Worm (Caenorhabditis elegans): Measurements from ENCODE around the gene ptp-5.1.

ptp-5.1 gene

ce11 chrIV:5195531-5195930 is 29.4 kb downstream of the ptp-5.1 start, which contains the start of gene gpa-18:
TSS of gene gpa-18 (minus strand) at chrIV:5195631.
- TF ChIP-seq fax-1 (tag; optimal IDR thresholded peaks at IDR 0.05) (no peak), ztf-16 (tag; optimal IDR thresholded peaks at IDR 0.05) (no peak)

DNA sequence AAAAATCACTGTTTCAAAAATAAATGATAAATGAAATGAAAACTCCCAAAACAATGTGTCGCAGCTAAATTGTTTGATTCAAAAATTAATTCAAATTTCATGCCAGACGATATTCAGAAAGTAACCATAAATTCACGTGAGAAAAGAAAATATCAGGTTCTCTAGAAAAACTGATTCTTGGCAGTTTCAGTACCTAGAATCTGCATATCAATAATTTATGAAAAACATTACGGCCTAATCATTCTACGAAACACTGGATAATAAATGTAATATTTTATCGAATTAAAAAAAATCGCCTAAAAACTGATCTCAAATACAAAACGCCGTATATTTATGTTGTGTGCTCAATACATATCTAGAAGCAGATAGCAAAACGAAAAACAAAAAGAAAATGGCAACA is 34.7 kb downstream of the ptp-5.1 start:
- TF ChIP-seq ref-2 (tag; optimal IDR thresholded peaks at IDR 0.05) (no peak), eyg-1 (tag; optimal IDR thresholded peaks at IDR 0.05) (no peak), elt-2 (tag; optimal IDR thresholded peaks at IDR 0.05) (no peak), ceh-2 (tag; optimal IDR thresholded peaks at IDR 0.05) (no peak), ama-1 (optimal IDR thresholded peaks at IDR 0.05) (no peak), ceh-24 (tag; optimal IDR thresholded peaks at IDR 0.05) (no peak), ets-4 (tag; optimal IDR thresholded peaks at IDR 0.05) (no peak), dve-1 (tag; optimal IDR thresholded peaks at IDR 0.05) (no peak), pqm-1 (tag; optimal IDR thresholded peaks at IDR 0.05) (no peak), unc-3 (GFP tag; conservative IDR thresholded peaks at IDR 0.05) (no peak), unc-3 (tag; optimal IDR thresholded peaks at IDR 0.05) (no peak), ztf-16 (tag; optimal IDR thresholded peaks at IDR 0.05) (no peak), che-1 (tag; optimal IDR thresholded peaks at IDR 0.05) (no peak), Y22D7AL.16 (tag; optimal IDR thresholded peaks at IDR 0.05) (no peak), pat-9 (tag; optimal IDR thresholded peaks at IDR 0.05) (no peak), pax-1 (tag; optimal IDR thresholded peaks at IDR 0.05) (no peak), tbx-7 (tag; optimal IDR thresholded peaks at IDR 0.05) (no peak)

ce11 chrIV:5202575-5202974 is 36.4 kb downstream of the ptp-5.1 start:
- no peak for TF ChIP-seq sox-2 (GFP tag; IDR thresholded peaks at IDR 0.05)
- TF ChIP-seq che-1 (tag; optimal IDR thresholded peaks at IDR 0.05): no peak
- TF ChIP-seq hlh-6 (tag; optimal IDR thresholded peaks at IDR 0.05): no peak
- no peak for TF ChIP-seq ama-1 (optimal IDR thresholded peaks at IDR 0.05)
- no peak for TF ChIP-seq hlh-15 (tag; optimal IDR thresholded peaks at IDR 0.05)

- no peak for TF ChIP-seq unc-55 (GFP tag; optimal IDR thresholded peaks at IDR 0.05)
- TF ChIP-seq nhr-11 (tag; optimal IDR thresholded peaks at IDR 0.05): no peak
- TF ChIP-seq gmeb-2 (tag; optimal IDR thresholded peaks at IDR 0.05): no peak
- no peak for TF ChIP-seq zip-5 (tag; optimal IDR thresholded peaks at IDR 0.05)
- TF ChIP-seq ttx-3 (tag; optimal IDR thresholded peaks at IDR 0.05): no peak
- no peak for TF ChIP-seq dmd-4 (tag; optimal IDR thresholded peaks at IDR 0.05; ENCODE audit: borderline replicate concordance)
- TF ChIP-seq pag-3 (tag; optimal IDR thresholded peaks at IDR 0.05; ENCODE audit: borderline replicate concordance): no peak
- no peak for TF ChIP-seq tbx-7 (tag; optimal IDR thresholded peaks at IDR 0.05)
- TF ChIP-seq ztf-16 (tag; optimal IDR thresholded peaks at IDR 0.05): no peak
- TF ChIP-seq ceh-2 (tag; optimal IDR thresholded peaks at IDR 0.05): no peak
- no peak for TF ChIP-seq eyg-1 (tag; optimal IDR thresholded peaks at IDR 0.05)
- no peak for TF ChIP-seq ceh-14 (tag; optimal IDR thresholded peaks at IDR 0.05)
- TF ChIP-seq T23F11.4 (GFP tag; optimal IDR thresholded peaks at IDR 0.05): no peak
- TF ChIP-seq dve-1 (tag; optimal IDR thresholded peaks at IDR 0.05): no peak
- no peak for TF ChIP-seq ets-4 (tag; optimal IDR thresholded peaks at IDR 0.05)
- no peak for TF ChIP-seq nfya-1 (tag; optimal IDR thresholded peaks at IDR 0.05)
- no peak for TF ChIP-seq pros-1 (tag; optimal IDR thresholded peaks at IDR 0.05)
- TF ChIP-seq hlh-30 (tag; optimal IDR thresholded peaks at IDR 0.05; ENCODE audit: insufficient read depth): no peak
- no peak for TF ChIP-seq elt-4 (tag; optimal IDR thresholded peaks at IDR 0.05)
- TF ChIP-seq ceh-6 (GFP tag; optimal IDR thresholded peaks at IDR 0.05): no peak
These were observed 38.4 kb downstream of the ptp-5.1 start, which contains the start of gene tni-4 for ce11 chrIV:5204573-5204972. TSS of gene tni-4 (plus strand) at chrIV:5204591.

DNA sequence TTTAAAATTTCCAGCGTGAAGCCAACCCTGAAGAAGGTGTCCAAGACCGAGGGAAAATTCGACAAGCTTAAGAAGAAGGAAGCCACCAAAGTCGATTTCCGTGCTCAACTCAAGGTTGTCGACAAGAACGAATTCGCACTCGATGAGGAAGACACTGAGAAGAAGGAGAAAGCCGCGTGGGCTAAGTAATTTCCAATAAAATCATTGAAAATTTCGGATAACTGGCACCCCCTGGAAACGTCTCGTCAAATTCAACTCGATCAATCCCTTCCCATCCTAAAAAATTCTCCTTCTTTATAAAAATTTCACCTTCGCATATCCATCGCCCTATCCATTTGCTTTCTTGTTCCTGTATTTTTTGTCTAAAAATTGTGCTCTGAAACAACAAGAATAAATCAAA is 40.6 kb downstream of the ptp-5.1 start:
- no peak for TF ChIP-seq ceh-48 (tag; optimal IDR thresholded peaks at IDR 0.05)
- TF ChIP-seq ceh-6 (GFP tag; optimal IDR thresholded peaks at IDR 0.05): no peak
- no peak for TF ChIP-seq ref-2 (tag; optimal IDR thresholded peaks at IDR 0.05)
- no peak for TF ChIP-seq pat-9 (tag; optimal IDR thresholded peaks at IDR 0.05)
- no peak for TF ChIP-seq ets-4 (tag; optimal IDR thresholded peaks at IDR 0.05)
- no peak for TF ChIP-seq sdc-2 (tag; optimal IDR thresholded peaks at IDR 0.05)
- TF ChIP-seq sox-4 (tag; optimal IDR thresholded peaks at IDR 0.05): no peak
- no peak for TF ChIP-seq ceh-45 (GFP tag; IDR thresholded peaks at IDR 0.05)
- TF ChIP-seq pros-1 (tag; optimal IDR thresholded peaks at IDR 0.05): no peak
- no peak for TF ChIP-seq npax-4 (tag; optimal IDR thresholded peaks at IDR 0.05)
- TF ChIP-seq elt-2 (tag; optimal IDR thresholded peaks at IDR 0.05): no peak
- no peak for TF ChIP-seq ceh-9 (tag; optimal IDR thresholded peaks at IDR 0.05)
- no peak for TF ChIP-seq ceh-18 (tag; optimal IDR thresholded peaks at IDR 0.05)
- no peak for TF ChIP-seq unc-3 (GFP tag; conservative IDR thresholded peaks at IDR 0.05)
- TF ChIP-seq unc-3 (tag; optimal IDR thresholded peaks at IDR 0.05): no peak
- TF ChIP-seq elt-4 (tag; optimal IDR thresholded peaks at IDR 0.05): no peak
- TF ChIP-seq pag-3 (tag; optimal IDR thresholded peaks at IDR 0.05; ENCODE audit: borderline replicate concordance): no peak
- no peak for TF ChIP-seq che-1 (tag; optimal IDR thresholded peaks at IDR 0.05)
- TF ChIP-seq nhr-232 (tag; optimal IDR thresholded peaks at IDR 0.05): no peak
- TF ChIP-seq lin-11 (tag; optimal IDR thresholded peaks at IDR 0.05): no peak

Measured in whole organism, late embryonic.